Worm (Caenorhabditis elegans) whole organism, late embryonic: ENCODE measurements around the gene C08F8.6.

Experiments used
- C08G9.2 ChIP-seq: sonication (generic microtip); optimal IDR thresholded peaks from 2 replicates; lab custom pipeline; 2016; ENCODE audit warnings: mild to moderate bottlenecking, missing genetic modification characterization, moderate library complexity, missing compliant biosample characterization
- ahr-1 ChIP-seq: sonication (generic microtip); optimal IDR thresholded peaks from 2 replicates; lab custom pipeline; 2016; ENCODE audit warnings: missing genetic modification characterization, missing compliant biosample characterization
- lim-6 ChIP-seq: sonication (generic microtip); optimal IDR thresholded peaks from 2 replicates; lab custom pipeline; 2016; ENCODE audit warnings: missing genetic modification characterization, missing compliant biosample characterization
- pha-2 ChIP-seq: sonication (generic microtip); optimal IDR thresholded peaks from 2 replicates; lab custom pipeline; 2017; ENCODE audit warnings: mild to moderate bottlenecking, missing genetic modification characterization, missing compliant biosample characterization
- pros-1 ChIP-seq: fragments of 150-350 bp; optimal IDR thresholded peaks from 2 replicates; lab custom pipeline; 2014; ENCODE audit warnings: missing biosample characterization, missing genetic modification reagents, missing genetic modification characterization
- rnt-1 ChIP-seq: sonication (generic microtip); optimal IDR thresholded peaks from 2 replicates; lab custom pipeline; 2016; ENCODE audit warnings: missing genetic modification characterization, missing compliant biosample characterization
- tbx-2 ChIP-seq: sonication (generic microtip); optimal IDR thresholded peaks from 2 replicates; lab custom pipeline; 2016; ENCODE audit warnings: missing genetic modification characterization, missing compliant biosample characterization

DNA sequence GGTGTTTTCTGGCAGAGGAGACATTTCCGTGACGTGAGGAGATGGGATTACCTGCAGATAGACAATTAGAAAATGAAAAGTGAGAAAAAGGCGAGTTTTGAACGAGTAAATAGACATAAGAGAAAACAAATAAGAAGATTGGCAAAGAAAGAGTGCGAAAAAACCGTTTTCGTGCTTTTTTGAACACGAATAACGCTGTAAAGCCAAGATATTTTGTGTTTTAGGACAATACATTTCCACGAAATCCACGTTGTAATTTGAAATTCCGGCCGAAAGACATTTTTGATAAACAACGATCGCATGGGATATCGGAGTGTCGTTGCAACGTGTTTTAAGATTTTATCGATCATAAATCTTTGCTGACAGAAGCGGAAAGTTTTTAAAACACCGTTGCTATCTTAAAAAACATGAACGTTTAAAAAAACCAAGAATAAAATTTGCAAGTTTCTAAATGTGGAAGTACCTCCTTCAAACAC lies 46.1 kb upstream of the C08F8.6 start, which contains the start of gene adk-1:
- TF ChIP-seq rnt-1 (tag; lab: Kevin White, UChicago) = no peak
- no peak for TF ChIP-seq pros-1
- no peak for TF ChIP-seq lim-6
- no peak for TF ChIP-seq ahr-1
- TF ChIP-seq C08G9.2 (tag; lab: Kevin White, UChicago) = no peak
- TF ChIP-seq tbx-2 (tag; lab: Kevin White, UChicago) = no peak
- no peak for TF ChIP-seq pha-2 (tag; lab: Kevin White, UChicago)
